Worm (Caenorhabditis elegans): ENCODE data around the gene sams-4.

ce11 chrIV:5850765-5851377 is 4.7 kb upstream of the sams-4 start:
- TF ChIP-seq F13H6.1 (tag; optimal IDR thresholded peaks at IDR 0.05) = no peak
- TF ChIP-seq sdc-2 (tag; optimal IDR thresholded peaks at IDR 0.05) = no peak
- TF ChIP-seq pha-4 (tag; optimal IDR thresholded peaks at IDR 0.05) = no peak
- no peak for TF ChIP-seq pha-2 (tag; optimal IDR thresholded peaks at IDR 0.05)
- TF ChIP-seq pros-1 (tag; optimal IDR thresholded peaks at IDR 0.05) = no peak
- no peak for TF ChIP-seq ama-1 (optimal IDR thresholded peaks at IDR 0.05)
- TF ChIP-seq hlh-30 (tag; optimal IDR thresholded peaks at IDR 0.05; ENCODE audit: insufficient read depth) = no peak
- TF ChIP-seq nhr-232 (tag; optimal IDR thresholded peaks at IDR 0.05) = no peak
- no peak for TF ChIP-seq pag-3 (tag; optimal IDR thresholded peaks at IDR 0.05; ENCODE audit: borderline replicate concordance)
- TF ChIP-seq tbx-7 (tag; optimal IDR thresholded peaks at IDR 0.05) = no peak
- TF ChIP-seq ztf-16 (tag; optimal IDR thresholded peaks at IDR 0.05) = no peak
- no peak for TF ChIP-seq fkh-10 (GFP tag; optimal IDR thresholded peaks at IDR 0.05)
- no peak for TF ChIP-seq ceh-30 (tag; optimal IDR thresholded peaks at IDR 0.05)

Data from whole organism, late embryonic.